Fruit fly (Drosophila melanogaster) whole organism: Measurements from ENCODE around the gene CG12056.

Experiments used
- CG8478 ChIP-seq: fragments of >200 bp; optimal IDR thresholded peaks from 2 replicates; lab custom pipeline; 2018; ENCODE audit warnings: inconsistent platforms
- Dll ChIP-seq: fragments of >200 bp; optimal IDR thresholded peaks from 2 replicates; lab custom pipeline; 2017
- EcR ChIP-seq, 2 experiments: fragments of >200 bp; optimal IDR thresholded peaks; 2 replicates each; lab custom pipeline; 2017; ENCODE audit warnings: missing biosample characterization in 2 of 2, missing genetic modification characterization in 2 of 2, missing genetic modification reagents in 2 of 2
- pan ChIP-seq: fragments of >200 bp; optimal IDR thresholded peaks from 2 replicates; lab custom pipeline; 2017
- psq ChIP-seq: fragments of >200 bp; optimal IDR thresholded peaks from 2 replicates; lab custom pipeline; 2017
- usp ChIP-seq: fragments of >200 bp; optimal IDR thresholded peaks from 2 replicates; lab custom pipeline; 2017; ENCODE audit warnings: missing biosample characterization, missing genetic modification characterization, mixed read lengths

CG12056 gene

dm6 chrX:9192429-9192828, at the start of gene CG12056:
CG12056 (plus strand) TSS chrX:9192669.
- TF ChIP-seq EcR (GFP tag; optimal IDR thresholded peaks at IDR 0.05; lab: Kevin White, UChicago) (no peak), CG8478 (lab: Kevin White, UChicago) (no peak), usp (GFP tag; lab: Kevin White, UChicago) (no peak), pan (no peak), psq (lab: Kevin White, UChicago) (no peak), Dll (lab: Kevin White, UChicago) (no peak)

- TF ChIP-seq psq (lab: Kevin White, UChicago): no peak
- no peak for TF ChIP-seq pan
- TF ChIP-seq Dll (lab: Kevin White, UChicago): no peak
- TF ChIP-seq usp (GFP tag; lab: Kevin White, UChicago): no peak
- TF ChIP-seq CG8478 (lab: Kevin White, UChicago): no peak
- TF ChIP-seq EcR (GFP tag; optimal IDR thresholded peaks at IDR 0.05; lab: Kevin White, UChicago): no peak
These were observed 43.4 kb upstream of the CG12056 start, which contains the start of the genes fh and Bap111 for dm6 chrX:9148989-9149522. fh (minus strand) TSS chrX:9149071. Bap111 (plus strand) TSS chrX:9149309.

dm6 chrX:9152127-9152598, 40.3 kb upstream of the CG12056 start:
- TF ChIP-seq EcR (GFP tag; optimal IDR thresholded peaks at IDR 0.05; lab: Kevin White, UChicago): no peak
- no peak for TF ChIP-seq pan
- TF ChIP-seq CG8478 (lab: Kevin White, UChicago): no peak
- TF ChIP-seq Dll (lab: Kevin White, UChicago): no peak
- no peak for TF ChIP-seq psq (lab: Kevin White, UChicago)
- no peak for TF ChIP-seq usp (GFP tag; lab: Kevin White, UChicago)

dm6 chrX:9155134-9155533, 37.3 kb upstream of the CG12056 start:
- TF ChIP-seq pan (no peak), Dll (lab: Kevin White, UChicago) (no peak), psq (lab: Kevin White, UChicago) (no peak), CG8478 (lab: Kevin White, UChicago) (no peak), EcR (GFP tag; optimal IDR thresholded peaks at IDR 0.05; lab: Kevin White, UChicago) (no peak), usp (GFP tag; lab: Kevin White, UChicago) (no peak)

- TF ChIP-seq pan (no peak), CG8478 (lab: Kevin White, UChicago) (peak; percentile 43), psq (lab: Kevin White, UChicago) (no peak), Dll (lab: Kevin White, UChicago) (peak; percentile 41), usp (GFP tag; lab: Kevin White, UChicago) (no peak)
These were observed 36.6 kb upstream of the CG12056 start for dm6 chrX:9155715-9156387.

dm6 chrX:9156388-9156823, 36.1 kb upstream of the CG12056 start, which contains the start of gene His3.3B:
His3.3B (minus strand) TSS chrX:9156669.
- no peak for TF ChIP-seq psq (lab: Kevin White, UChicago)
- TF ChIP-seq Dll (lab: Kevin White, UChicago): no peak
- TF ChIP-seq pan: no peak
- TF ChIP-seq EcR (GFP tag; optimal IDR thresholded peaks at IDR 0.05; lab: Kevin White, UChicago): no peak
- no peak for TF ChIP-seq usp (GFP tag; lab: Kevin White, UChicago)
- no peak for TF ChIP-seq CG8478 (lab: Kevin White, UChicago)

- no peak for TF ChIP-seq usp (GFP tag; lab: Kevin White, UChicago)
- no peak for TF ChIP-seq Dll (lab: Kevin White, UChicago)
- no peak for TF ChIP-seq CG8478 (lab: Kevin White, UChicago)
- TF ChIP-seq psq (lab: Kevin White, UChicago): no peak
- TF ChIP-seq pan: no peak
- no peak for TF ChIP-seq EcR (GFP tag; optimal IDR thresholded peaks at IDR 0.05; lab: Kevin White, UChicago)
These were observed 34.1 kb upstream of the CG12056 start, which contains the start of the genes Ost48 and Dlip1 for dm6 chrX:9158366-9158765. Ost48 (minus strand) TSS chrX:9158515. Dlip1 (plus strand) TSS chrX:9158622.

dm6 chrX:9159736-9160135, 32.7 kb upstream of the CG12056 start, which contains the start of gene NdufA3:
NdufA3 (minus strand) TSS chrX:9160052.
- TF ChIP-seq usp (GFP tag; lab: Kevin White, UChicago) (no peak), pan (no peak), psq (lab: Kevin White, UChicago) (no peak), Dll (lab: Kevin White, UChicago) (no peak), EcR (GFP tag; optimal IDR thresholded peaks at IDR 0.05; lab: Kevin White, UChicago) (no peak), CG8478 (lab: Kevin White, UChicago) (no peak)

- TF ChIP-seq pan (no peak), CG8478 (lab: Kevin White, UChicago) (no peak), EcR (GFP tag; optimal IDR thresholded peaks at IDR 0.05; lab: Kevin White, UChicago) (no peak), Dll (lab: Kevin White, UChicago) (no peak), usp (GFP tag; lab: Kevin White, UChicago) (no peak), psq (lab: Kevin White, UChicago) (no peak)
These were observed 30.6 kb upstream of the CG12056 start, which contains the start of the genes Zpr1 and CG44532 for dm6 chrX:9161912-9162311. Zpr1 (minus strand) TSS chrX:9162090. CG44532 (plus strand) TSS chrX:9162092.

- TF ChIP-seq CG8478 (lab: Kevin White, UChicago): no peak
- no peak for TF ChIP-seq Dll (lab: Kevin White, UChicago)
- no peak for TF ChIP-seq psq (lab: Kevin White, UChicago)
- TF ChIP-seq pan: no peak
- no peak for TF ChIP-seq usp (GFP tag; lab: Kevin White, UChicago)
- no peak for TF ChIP-seq EcR (GFP tag; optimal IDR thresholded peaks at IDR 0.05; lab: Kevin White, UChicago)
These were observed 29.4 kb upstream of the CG12056 start, which contains the start of gene mei-P26 for dm6 chrX:9163110-9163509. mei-P26 (plus strand) TSS chrX:9163255.
